Fruit fly (Drosophila melanogaster): ENCODE data around the gene Myo95E.

DNA sequence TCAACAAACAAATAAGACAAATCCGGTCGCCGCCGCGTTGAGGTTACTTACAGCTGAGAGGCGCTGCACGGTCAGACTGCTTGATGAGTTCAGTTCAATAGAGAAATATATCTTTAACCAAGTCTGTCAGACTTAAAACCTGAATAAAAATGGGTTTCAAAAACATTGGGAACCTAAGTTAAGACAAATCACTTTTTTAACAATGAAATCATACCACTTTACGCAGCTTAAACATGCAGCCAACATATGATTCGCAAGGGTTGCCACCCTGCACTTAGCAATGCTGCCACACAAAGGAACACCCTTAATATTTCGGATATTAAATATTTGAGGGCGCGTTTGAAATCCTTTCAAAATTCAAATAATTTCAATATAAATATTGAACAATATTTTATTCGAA lies 27.3 kb upstream of the Myo95E start, which contains the start of gene CG5515:
- TF ChIP-seq CTCF (optimal IDR thresholded peaks at IDR 0.05), result no peak
- no peak for TF ChIP-seq CG8478 (optimal IDR thresholded peaks at IDR 0.05)
